Worm (Caenorhabditis elegans): Measurements from ENCODE around the gene F11A5.15.

DNA sequence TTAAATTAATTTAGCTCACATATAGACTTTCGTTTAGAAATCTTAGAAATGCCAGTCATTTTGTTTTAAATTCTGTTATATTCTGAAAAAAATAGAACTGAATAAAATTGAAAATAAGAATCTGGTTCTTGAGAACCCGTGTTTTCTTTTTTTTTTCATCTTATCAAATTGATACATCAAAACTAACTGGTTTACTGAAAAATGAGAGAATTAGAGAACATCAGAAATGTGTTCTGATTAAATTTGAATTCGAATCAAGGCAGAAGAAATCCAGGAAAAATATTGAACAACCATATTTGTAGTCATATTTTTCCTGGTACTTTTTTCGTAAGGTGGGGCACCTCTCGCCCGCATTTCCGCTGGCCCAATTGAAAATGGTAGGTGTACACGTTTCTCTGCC lies at the start of gene F11A5.15:
- no peak for TF ChIP-seq C06A6.2 (GFP tag; conservative IDR thresholded peaks at IDR 0.05)
- TF ChIP-seq dpff-1 (tag; optimal IDR thresholded peaks at IDR 0.05) = no peak
- no peak for TF ChIP-seq hmg-20 (GFP tag; IDR thresholded peaks at IDR 0.05)
- no peak for TF ChIP-seq snpc-4 (GFP tag; optimal IDR thresholded peaks at IDR 0.05)
- no peak for TF ChIP-seq snpc-4 (tag; optimal IDR thresholded peaks at IDR 0.05)
- TF ChIP-seq rec-8 (tag; optimal IDR thresholded peaks at IDR 0.05) = no peak
- TF ChIP-seq K11D2.4 (GFP tag; IDR thresholded peaks at IDR 0.05) = no peak
